Fruit fly (Drosophila melanogaster): ENCODE data around the gene RpL32.

DNA sequence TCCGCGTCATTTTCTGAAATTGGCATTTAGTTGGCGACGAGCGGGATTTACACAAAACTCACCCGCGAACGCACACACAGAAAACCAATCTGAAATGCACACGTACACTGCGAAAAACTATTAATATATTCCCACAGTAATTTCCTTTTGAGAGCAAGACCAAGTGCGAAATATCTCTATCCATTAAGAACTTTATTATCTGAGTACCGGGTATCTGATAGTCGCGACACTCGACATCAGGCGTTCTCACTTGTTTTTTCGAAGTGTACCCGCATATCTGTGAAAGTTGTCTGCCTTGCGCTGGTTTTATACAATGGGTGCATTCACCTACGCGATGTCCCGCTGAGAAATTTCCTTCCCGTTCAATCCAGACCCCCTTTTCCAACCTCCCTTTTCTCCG is 30.1 kb upstream of the RpL32 start:
- TF ChIP-seq kay (GFP tag; ENCODE audit: borderline replicate concordance) (no peak), CG7101 (tag; optimal IDR thresholded peaks at IDR 0.05) (no peak), CG5204 (GFP tag; optimal IDR thresholded peaks at IDR 0.05) (no peak), Mnt (GFP tag; optimal IDR thresholded peaks at IDR 0.05) (no peak), Crg-1 (GFP tag; optimal IDR thresholded peaks at IDR 0.05) (no peak), cnc (optimal IDR thresholded peaks at IDR 0.05) (no peak), CG14711 (tag; optimal IDR thresholded peaks at IDR 0.05) (no peak)

All from whole organism, adult.